Worm (Caenorhabditis elegans): Measurements from ENCODE around the gene cest-12.
A peak's percentile ranks its signal among the peaks of the same experiment; 100 is the strongest.

The cest-12 gene

DNA sequence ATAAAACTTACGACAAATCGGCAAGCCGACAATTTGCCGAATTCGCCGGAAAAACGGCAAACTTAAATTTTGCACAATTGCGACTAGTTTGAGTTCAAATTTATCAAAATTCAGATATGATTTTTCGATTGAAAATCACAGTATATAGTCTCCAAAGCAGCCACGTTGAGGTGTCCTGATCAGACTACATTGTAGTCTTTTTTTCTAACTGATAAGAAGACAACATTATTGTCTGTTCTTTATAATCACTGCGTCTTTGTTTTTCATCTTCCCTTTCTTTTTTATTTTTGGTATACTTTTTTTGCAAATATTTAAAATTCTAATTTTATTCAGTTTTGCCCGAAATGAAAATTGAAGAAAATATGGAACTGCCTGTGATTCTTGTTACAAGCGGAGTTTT, at the start of gene cest-12, which contains the start of gene lonp-2:
cest-12 (minus strand) TSS at position 101 of the 400 bp plus-strand sequence.
lonp-2 (plus strand) TSS at position 334 of the 400 bp plus-strand sequence.
- TF ChIP-seq fos-1 (tag; optimal IDR thresholded peaks at IDR 0.05) = peak; percentile 10
- no peak for TF ChIP-seq nhr-21 (tag; optimal IDR thresholded peaks at IDR 0.05)

DNA sequence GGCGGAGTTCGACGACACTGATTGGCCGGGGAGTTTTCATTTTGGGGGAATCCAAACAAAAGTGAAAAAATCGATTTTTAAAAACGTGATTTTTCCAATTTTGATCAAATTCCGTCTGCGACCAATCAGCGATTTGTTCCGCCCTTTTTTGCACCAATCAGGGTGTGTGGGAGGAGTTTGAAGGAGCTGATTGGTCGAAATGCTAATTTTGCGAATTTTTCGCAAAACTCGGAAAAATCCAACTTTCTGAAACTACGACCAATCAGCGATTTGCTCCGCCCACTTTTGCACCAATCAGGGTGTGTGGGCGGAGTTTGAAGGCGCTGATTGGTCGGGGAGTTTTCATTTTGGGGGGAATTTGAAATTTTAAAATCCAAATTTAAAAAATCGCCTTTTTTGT, 49.2 kb upstream of the cest-12 start:
- TF ChIP-seq nhr-6 (tag; optimal IDR thresholded peaks at IDR 0.05) (no peak), elt-1 (tag; optimal IDR thresholded peaks at IDR 0.05) (no peak)

DNA sequence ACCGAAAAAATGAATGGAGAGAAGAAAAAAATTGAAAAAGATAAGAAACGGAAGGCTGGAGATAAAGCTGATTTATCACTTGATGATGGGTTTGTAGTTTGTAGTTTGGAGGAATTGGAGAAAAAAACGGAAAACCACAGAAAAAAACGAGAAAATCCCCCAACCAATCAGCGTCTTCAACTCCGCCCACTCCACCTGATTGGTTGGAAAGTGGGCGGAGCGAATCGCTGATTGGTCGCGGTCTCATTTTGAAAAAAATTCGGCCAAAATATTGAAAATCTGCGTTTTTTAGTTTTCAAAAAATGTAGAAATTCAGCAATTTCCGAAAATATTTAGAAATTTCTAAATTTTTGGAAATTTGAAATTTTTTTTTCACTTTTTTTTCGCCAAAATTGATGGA, 48.4 kb upstream of the cest-12 start:
- TF ChIP-seq dmd-4 (tag; optimal IDR thresholded peaks at IDR 0.05) = no peak
- TF ChIP-seq nhr-11 (tag; optimal IDR thresholded peaks at IDR 0.05) = no peak
- no peak for TF ChIP-seq ama-1 (optimal IDR thresholded peaks at IDR 0.05)
- TF ChIP-seq ceh-82 (tag; optimal IDR thresholded peaks at IDR 0.05) = no peak
- no peak for TF ChIP-seq blmp-1 (tag; optimal IDR thresholded peaks at IDR 0.05; ENCODE audit: insufficient read depth)
- TF ChIP-seq nhr-12 (tag; optimal IDR thresholded peaks at IDR 0.05) = no peak
- TF ChIP-seq alr-1 (tag; optimal IDR thresholded peaks at IDR 0.05) = no peak
- no peak for TF ChIP-seq zag-1 (tag; optimal IDR thresholded peaks at IDR 0.05)
- TF ChIP-seq mab-5 (tag; optimal IDR thresholded peaks at IDR 0.05) = no peak
- TF ChIP-seq nhr-237 (tag; optimal IDR thresholded peaks at IDR 0.05) = no peak
- TF ChIP-seq crh-2 (tag; optimal IDR thresholded peaks at IDR 0.05) = no peak
- no peak for TF ChIP-seq mdl-1 (tag; optimal IDR thresholded peaks at IDR 0.05)
- TF ChIP-seq gmeb-1 (tag; optimal IDR thresholded peaks at IDR 0.05) = no peak
- no peak for TF ChIP-seq lin-39 (tag; optimal IDR thresholded peaks at IDR 0.05)

DNA sequence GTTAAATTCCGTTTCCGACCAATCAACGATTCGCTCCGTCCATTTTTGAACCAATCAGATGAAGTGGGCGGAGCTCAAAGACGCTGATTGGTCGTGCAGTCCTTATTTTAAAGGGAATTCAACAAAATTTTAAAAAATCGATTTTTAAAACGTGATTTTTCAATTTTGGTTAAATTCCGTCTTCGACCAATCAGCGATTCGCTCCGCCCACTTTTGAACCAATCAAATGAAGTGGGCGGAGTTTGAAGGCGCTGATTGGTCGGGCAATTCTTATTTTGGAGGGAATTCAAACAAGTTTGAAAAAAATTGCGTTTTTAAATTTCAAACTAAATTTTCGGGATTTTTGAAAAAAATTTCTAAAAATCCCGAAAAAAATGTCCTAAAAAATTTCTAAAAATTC, 46.2 kb upstream of the cest-12 start:
- no peak for TF ChIP-seq nhr-25 (tag; optimal IDR thresholded peaks at IDR 0.05)
- TF ChIP-seq F13H6.1 (tag; optimal IDR thresholded peaks at IDR 0.05) = no peak
- no peak for TF ChIP-seq R02D3.7 (tag; optimal IDR thresholded peaks at IDR 0.05)
- TF ChIP-seq sma-3 (GFP tag; optimal IDR thresholded peaks at IDR 0.05) = no peak
- no peak for TF ChIP-seq lsy-2 (tag; optimal IDR thresholded peaks at IDR 0.05)
- TF ChIP-seq nhr-6 (tag; optimal IDR thresholded peaks at IDR 0.05) = no peak
- no peak for TF ChIP-seq nhr-10 (tag; optimal IDR thresholded peaks at IDR 0.05)
- TF ChIP-seq skn-1 (tag; optimal IDR thresholded peaks at IDR 0.05) = no peak
- no peak for TF ChIP-seq C34F6.9 (tag; optimal IDR thresholded peaks at IDR 0.05)
- no peak for TF ChIP-seq sem-4 (tag; optimal IDR thresholded peaks at IDR 0.05)
- no peak for TF ChIP-seq fos-1 (tag; optimal IDR thresholded peaks at IDR 0.05)
- no peak for TF ChIP-seq lin-11 (tag; optimal IDR thresholded peaks at IDR 0.05)
- no peak for TF ChIP-seq ztf-11 (tag; optimal IDR thresholded peaks at IDR 0.05)
- no peak for TF ChIP-seq ama-1 (optimal IDR thresholded peaks at IDR 0.05)
- no peak for TF ChIP-seq blmp-1 (tag; optimal IDR thresholded peaks at IDR 0.05; ENCODE audit: insufficient read depth)

DNA sequence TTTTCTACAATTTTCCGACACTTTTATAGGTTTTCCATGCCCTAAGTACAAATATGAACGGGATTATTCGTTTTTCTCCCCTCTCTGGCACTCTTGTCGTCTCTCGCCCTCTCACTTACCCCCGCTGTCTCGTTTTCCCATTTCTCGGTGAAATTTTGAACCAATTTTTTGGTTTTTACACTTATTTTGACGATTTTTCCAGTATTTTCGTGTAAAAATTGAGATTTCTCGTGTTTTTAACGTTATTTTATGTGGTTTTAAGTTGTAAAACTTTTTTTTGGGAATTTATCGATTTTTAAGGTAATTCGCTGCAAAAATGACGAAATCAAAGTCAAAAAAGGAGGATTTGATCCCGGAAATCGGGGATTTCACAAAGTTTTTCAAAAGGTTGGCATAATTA, 45.3 kb upstream of the cest-12 start, which contains the start of gene Y75B8A.7:
Y75B8A.7 (plus strand) TSS at position 301 of the 400 bp plus-strand sequence.
- TF ChIP-seq C34F6.9 (tag; optimal IDR thresholded peaks at IDR 0.05) (no peak), ceh-82 (tag; optimal IDR thresholded peaks at IDR 0.05) (no peak), aly-2 (tag; optimal IDR thresholded peaks at IDR 0.05) (no peak), gmeb-1 (tag; optimal IDR thresholded peaks at IDR 0.05) (no peak), nhr-21 (tag; optimal IDR thresholded peaks at IDR 0.05) (no peak), dmd-4 (tag; optimal IDR thresholded peaks at IDR 0.05) (no peak), nhr-25 (tag; optimal IDR thresholded peaks at IDR 0.05) (no peak), nhr-77 (tag; optimal IDR thresholded peaks at IDR 0.05) (no peak), lin-13 (GFP tag; optimal IDR thresholded peaks at IDR 0.05) (no peak), peb-1 (tag; optimal IDR thresholded peaks at IDR 0.05) (no peak)

DNA sequence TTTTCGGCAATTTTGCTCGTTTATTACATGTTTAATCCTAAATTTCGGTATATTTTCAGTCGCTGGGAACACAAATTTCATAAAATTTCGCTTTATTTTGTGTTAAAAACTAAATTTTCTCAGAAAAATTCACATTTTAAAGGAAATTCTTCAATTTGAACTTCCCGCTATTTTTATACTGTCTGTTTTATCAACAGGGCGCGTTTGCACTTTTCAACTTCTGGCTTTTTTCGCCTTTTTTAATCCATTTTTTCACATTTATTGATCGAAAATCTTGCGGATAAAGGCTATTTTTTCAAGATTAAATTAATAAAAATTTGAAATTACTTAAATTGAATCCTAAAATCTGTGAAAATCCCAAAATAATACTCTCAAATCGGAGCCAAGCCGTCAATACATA, 44.8 kb upstream of the cest-12 start:
- peak; percentile 6 for TF ChIP-seq nhr-129 (tag; optimal IDR thresholded peaks at IDR 0.05)
- peak; percentile 73 for TF ChIP-seq crh-2 (tag; optimal IDR thresholded peaks at IDR 0.05)
- peak; percentile 21 for TF ChIP-seq sma-3 (GFP tag; optimal IDR thresholded peaks at IDR 0.05)
- TF ChIP-seq C34F6.9 (tag; optimal IDR thresholded peaks at IDR 0.05) = peak; percentile 75
- TF ChIP-seq sem-4 (tag; optimal IDR thresholded peaks at IDR 0.05) = peak; percentile 33
- TF ChIP-seq zag-1 (tag; optimal IDR thresholded peaks at IDR 0.05) = no peak
- peak; percentile 12 to 79 for TF ChIP-seq lsy-2 (tag; optimal IDR thresholded peaks at IDR 0.05)
- TF ChIP-seq fos-1 (tag; optimal IDR thresholded peaks at IDR 0.05) = no peak
- TF ChIP-seq unc-55 (GFP tag; optimal IDR thresholded peaks at IDR 0.05) = peak; percentile 81
- TF ChIP-seq F13H6.1 (tag; optimal IDR thresholded peaks at IDR 0.05) = peak; percentile 3
- TF ChIP-seq lin-13 (GFP tag; optimal IDR thresholded peaks at IDR 0.05) = peak; percentile 65
- peak; percentile 94 for TF ChIP-seq gmeb-1 (tag; optimal IDR thresholded peaks at IDR 0.05)
- peak; percentile 22 for TF ChIP-seq nhr-25 (tag; optimal IDR thresholded peaks at IDR 0.05)
- no peak for TF ChIP-seq nhr-77 (tag; optimal IDR thresholded peaks at IDR 0.05)
- no peak for TF ChIP-seq dmd-4 (tag; optimal IDR thresholded peaks at IDR 0.05)
- TF ChIP-seq nhr-21 (tag; optimal IDR thresholded peaks at IDR 0.05) = no peak

Measured in whole organism, L2 larva.